Fruit fly (Drosophila melanogaster) S2 (cell line): ENCODE data around the gene GstD11.

Source experiments
- CG8478 ChIP-seq: fragments of >200 bp; optimal IDR thresholded peaks from 2 replicates; lab custom pipeline; 2018
- CTCF ChIP-seq, 2 experiments: fragments of >200 bp; optimal IDR thresholded peaks; 2 replicates each; lab custom pipeline; 2018

dm6 chr3R:12376828-12377227, 6.3 kb upstream of the GstD11 start, which contains the start of gene GstD6:
- TF ChIP-seq CG8478 (lab: Kevin White, UChicago) = no peak
- no peak for TF ChIP-seq CTCF (optimal IDR thresholded peaks at IDR 0.05; lab: Kevin White, UChicago)
